Worm (Caenorhabditis elegans): Measurements from ENCODE around the gene ddx-17.

DNA sequence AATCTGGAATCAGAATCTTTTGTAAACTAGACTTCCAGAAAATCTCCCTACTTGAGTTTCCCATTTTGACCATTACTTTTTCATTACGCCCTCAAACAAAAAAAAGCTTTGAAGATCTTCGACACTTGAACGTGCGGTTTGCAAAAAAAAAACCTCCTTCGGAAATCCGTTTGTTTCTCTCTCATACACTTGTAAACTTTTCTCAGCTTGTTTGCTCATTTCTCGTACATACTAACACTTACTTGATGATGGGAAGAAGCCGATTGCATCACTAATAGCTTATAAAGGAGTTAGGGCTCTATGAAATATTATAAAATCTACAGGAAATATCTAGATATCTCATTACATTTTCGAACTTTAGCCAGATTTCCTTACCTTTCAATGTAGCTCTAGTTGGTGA, 9.9 kb downstream of the ddx-17 start:
- no peak for TF ChIP-seq tbx-8 (GFP tag; optimal IDR thresholded peaks at IDR 0.05)
- no peak for TF ChIP-seq lin-13 (tag; optimal IDR thresholded peaks at IDR 0.05)
- TF ChIP-seq ceh-43 (GFP tag; optimal IDR thresholded peaks at IDR 0.05), result no peak
- no peak for TF ChIP-seq pha-4 (tag; optimal IDR thresholded peaks at IDR 0.05)
- TF ChIP-seq blmp-1 (tag; optimal IDR thresholded peaks at IDR 0.05), result no peak
- TF ChIP-seq elt-1 (tag; optimal IDR thresholded peaks at IDR 0.05; ENCODE audit: borderline replicate concordance, insufficient read depth), result no peak
- no peak for TF ChIP-seq nhr-12 (tag; optimal IDR thresholded peaks at IDR 0.05)
- no peak for TF ChIP-seq mep-1 (tag; optimal IDR thresholded peaks at IDR 0.05)
